Fruit fly (Drosophila melanogaster) whole organism, adult: ENCODE measurements around the gene CG31673.

Experiments used
- CG11617 ChIP-seq: fragments of 200-800 bp; sonication (Bioruptor generic); optimal IDR thresholded peaks from 2 replicates; lab custom pipeline; 2017; ENCODE audit warnings: mild to moderate bottlenecking, missing biosample characterization, missing genetic modification reagents, missing genetic modification characterization
- CG14711 ChIP-seq: fragments of 200-800 bp; sonication (Bioruptor generic); optimal IDR thresholded peaks from 2 replicates; lab custom pipeline; 2018; ENCODE audit warnings: missing biosample characterization, mild to moderate bottlenecking, missing genetic modification characterization, moderate library complexity
- CG1620 ChIP-seq: fragments of 200-800 bp; sonication (Bioruptor generic); optimal IDR thresholded peaks from 2 replicates; lab custom pipeline; 2016; ENCODE audit warnings: missing biosample characterization, missing genetic modification characterization
- CG5204 ChIP-seq: fragments of 200-800 bp; sonication (Bioruptor generic); optimal IDR thresholded peaks from 2 replicates; lab custom pipeline; 2016; ENCODE audit warnings: missing biosample characterization, missing genetic modification characterization
- cic ChIP-seq: fragments of 200-800 bp; sonication (Bioruptor generic); optimal IDR thresholded peaks from 2 replicates; lab custom pipeline; 2017; ENCODE audit warnings: missing biosample characterization, mild to moderate bottlenecking, missing genetic modification characterization, moderate library complexity
- ovo ChIP-seq: fragments of 200-800 bp; sonication (Bioruptor generic); optimal IDR thresholded peaks from 2 replicates; lab custom pipeline; 2016; ENCODE audit warnings: missing biosample characterization, missing genetic modification characterization

DNA sequence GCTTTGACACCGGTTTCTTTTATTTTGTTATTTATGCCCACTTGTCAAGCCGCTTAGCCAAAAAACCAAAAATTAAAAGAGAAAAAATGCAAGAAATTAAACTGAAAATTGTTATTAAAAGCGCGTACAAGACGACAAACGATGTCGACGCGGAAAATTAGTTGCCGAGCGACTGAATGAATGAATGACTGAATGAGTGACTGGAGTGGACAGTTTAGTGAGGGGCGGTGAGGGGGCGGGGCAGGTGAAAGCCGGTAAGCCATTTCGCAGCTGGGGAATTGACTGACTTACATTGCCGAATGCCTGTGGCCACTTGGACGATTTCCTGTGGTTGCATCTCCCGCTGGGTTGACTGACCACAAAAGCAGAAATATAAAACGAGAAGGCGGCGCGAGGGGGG lies 22.8 kb upstream of the CG31673 start:
- TF ChIP-seq CG1620 (no peak), cic (no peak), CG5204 (GFP tag; lab: Kevin White, UChicago) (no peak), CG11617 (GFP tag; lab: Kevin White, UChicago) (no peak), ovo (GFP tag; lab: Kevin White, UChicago) (no peak), CG14711 (tag; lab: Kevin White, UChicago) (no peak)
